Worm (Caenorhabditis elegans): Measurements from ENCODE around the gene pap-1.

Gene pap-1

DNA sequence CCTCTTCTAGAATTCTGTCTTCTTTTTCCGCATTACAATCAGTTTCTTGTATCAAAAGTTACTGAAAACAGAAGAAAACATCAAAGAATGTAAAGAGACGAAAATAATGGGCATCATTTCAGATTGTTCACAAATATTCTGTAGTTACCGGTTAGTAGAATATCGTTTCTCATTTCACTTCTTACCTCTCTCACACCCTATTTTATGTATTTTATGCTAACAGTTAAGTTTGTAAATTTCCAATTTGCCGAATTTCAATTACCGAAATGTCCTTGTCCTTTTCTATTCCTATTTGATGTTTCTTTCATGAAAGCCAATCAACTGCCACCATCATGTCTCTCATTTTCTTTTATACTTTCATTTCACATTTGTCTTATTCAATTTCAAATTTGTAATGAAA lies 18.3 kb upstream of the pap-1 start:
- no peak for TF ChIP-seq fkh-10 (GFP tag; optimal IDR thresholded peaks at IDR 0.05)
- peak; percentile 61 for TF ChIP-seq nhr-25 (tag; optimal IDR thresholded peaks at IDR 0.05)

DNA sequence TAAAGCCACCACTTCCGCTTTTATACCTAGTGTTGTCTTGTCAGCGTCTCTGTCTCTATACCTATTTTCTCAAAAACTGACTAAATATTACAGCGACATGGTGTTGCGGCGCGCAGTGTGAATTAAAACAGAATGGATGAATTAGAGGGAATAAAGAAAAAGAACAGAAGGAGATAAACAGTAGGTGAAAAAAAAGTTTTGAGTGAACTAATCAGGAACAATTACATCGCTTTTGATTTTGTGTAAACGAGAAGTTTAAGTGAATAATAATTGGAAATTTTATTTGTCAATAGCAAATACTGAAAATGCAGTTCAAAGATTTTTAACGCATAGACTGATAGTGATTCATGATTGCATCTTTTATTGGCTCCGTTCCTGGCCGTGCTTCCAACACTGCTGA lies 16.7 kb upstream of the pap-1 start, which contains the start of gene col-12:
TSS of gene col-12 (minus strand) at position 101 of the 400 bp plus-strand sequence.
- TF ChIP-seq R02D3.7 (tag; optimal IDR thresholded peaks at IDR 0.05) (no peak), hmg-11 (tag; optimal IDR thresholded peaks at IDR 0.05) (no peak), fkh-2 (tag; optimal IDR thresholded peaks at IDR 0.05) (no peak), nfya-1 (tag; optimal IDR thresholded peaks at IDR 0.05; ENCODE audit: insufficient read depth) (no peak), lsy-12 (tag; optimal IDR thresholded peaks at IDR 0.05) (no peak), snpc-4 (tag; optimal IDR thresholded peaks at IDR 0.05) (no peak), nhr-23 (tag; optimal IDR thresholded peaks at IDR 0.05) (no peak), jun-1 (tag; optimal IDR thresholded peaks at IDR 0.05) (no peak), daf-12 (tag; optimal IDR thresholded peaks at IDR 0.05) (no peak), egl-5 (tag; optimal IDR thresholded peaks at IDR 0.05) (no peak), nhr-25 (tag; optimal IDR thresholded peaks at IDR 0.05) (no peak), nhr-77 (tag; optimal IDR thresholded peaks at IDR 0.05) (no peak), eor-1 (tag; optimal IDR thresholded peaks at IDR 0.05) (no peak), nhr-67 (tag; optimal IDR thresholded peaks at IDR 0.05) (no peak)

DNA sequence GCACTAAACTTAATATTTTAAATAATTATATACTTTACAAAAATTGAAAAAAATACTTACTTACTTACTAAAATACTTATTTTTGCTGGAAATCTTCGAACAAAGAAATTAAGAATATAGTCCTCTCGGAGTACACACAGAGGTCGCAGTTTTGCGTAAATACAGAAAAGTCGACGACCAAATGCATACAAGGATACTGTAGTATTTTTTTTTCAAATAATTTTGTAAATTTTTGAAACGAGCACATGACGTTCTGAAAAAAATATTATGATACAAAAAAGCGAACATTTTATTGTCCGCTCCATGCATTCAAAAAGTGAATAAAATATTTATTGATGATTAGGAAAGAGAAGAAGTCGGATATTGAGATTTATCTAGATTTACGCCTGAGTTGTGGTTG lies 15.5 kb upstream of the pap-1 start, which contains the start of gene apc-10:
TSS of gene apc-10 (minus strand) at position 101 of the 400 bp plus-strand sequence.
- TF ChIP-seq ZK546.5 (tag; optimal IDR thresholded peaks at IDR 0.05) (no peak), elt-2 (tag; optimal IDR thresholded peaks at IDR 0.05) (no peak), elt-1 (tag; optimal IDR thresholded peaks at IDR 0.05) (no peak), fos-1 (tag; optimal IDR thresholded peaks at IDR 0.05) (no peak), jun-1 (tag; optimal IDR thresholded peaks at IDR 0.05) (no peak), pqm-1 (tag; optimal IDR thresholded peaks at IDR 0.05) (no peak), nhr-12 (tag; optimal IDR thresholded peaks at IDR 0.05) (no peak), sea-2 (GFP tag; optimal IDR thresholded peaks at IDR 0.05) (no peak), nhr-25 (tag; optimal IDR thresholded peaks at IDR 0.05) (no peak), nhr-76 (tag; optimal IDR thresholded peaks at IDR 0.05) (no peak), nhr-237 (tag; optimal IDR thresholded peaks at IDR 0.05) (no peak), ztf-11 (tag; optimal IDR thresholded peaks at IDR 0.05) (no peak)

DNA sequence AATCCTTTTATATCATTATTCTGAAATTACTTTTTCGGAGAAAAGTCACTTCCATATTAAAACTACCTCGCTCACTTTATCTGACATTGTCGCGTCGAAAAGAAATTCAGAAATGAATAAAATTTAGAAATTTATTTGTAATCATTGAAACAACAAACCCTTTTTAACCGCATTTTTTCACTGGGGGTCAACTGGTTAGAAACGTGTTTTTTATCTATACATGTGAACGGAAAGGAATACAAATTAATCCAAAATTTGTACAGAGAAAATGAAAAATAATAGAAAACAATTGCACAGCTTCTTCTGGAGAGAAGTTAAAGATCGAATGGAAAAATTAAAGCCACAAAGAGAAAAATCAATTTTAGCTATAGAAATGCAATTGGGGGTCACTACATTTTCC lies 13.2 kb upstream of the pap-1 start, which contains the start of gene tag-314:
TSS of gene tag-314 (minus strand) at position 101 of the 400 bp plus-strand sequence.
- no peak for TF ChIP-seq egl-27 (tag; optimal IDR thresholded peaks at IDR 0.05)
- no peak for TF ChIP-seq unc-39 (tag; optimal IDR thresholded peaks at IDR 0.05)
- no peak for TF ChIP-seq ceh-9 (tag; optimal IDR thresholded peaks at IDR 0.05)
- no peak for TF ChIP-seq daf-12 (tag; optimal IDR thresholded peaks at IDR 0.05)
- no peak for TF ChIP-seq nhr-25 (tag; optimal IDR thresholded peaks at IDR 0.05)
- no peak for TF ChIP-seq ceh-82 (tag; optimal IDR thresholded peaks at IDR 0.05)
- TF ChIP-seq mdl-1 (tag; optimal IDR thresholded peaks at IDR 0.05): no peak
- TF ChIP-seq nhr-67 (tag; optimal IDR thresholded peaks at IDR 0.05): no peak
- no peak for TF ChIP-seq jun-1 (tag; optimal IDR thresholded peaks at IDR 0.05)
- TF ChIP-seq lin-15B (tag; optimal IDR thresholded peaks at IDR 0.05): no peak
- no peak for TF ChIP-seq lin-39 (tag; optimal IDR thresholded peaks at IDR 0.05)
- no peak for TF ChIP-seq ama-1 (optimal IDR thresholded peaks at IDR 0.05)
- TF ChIP-seq nfya-1 (tag; optimal IDR thresholded peaks at IDR 0.05; ENCODE audit: insufficient read depth): no peak
- no peak for TF ChIP-seq mml-1 (tag; optimal IDR thresholded peaks at IDR 0.05)
- no peak for TF ChIP-seq pqm-1 (tag; optimal IDR thresholded peaks at IDR 0.05)
- no peak for TF ChIP-seq nhr-237 (tag; optimal IDR thresholded peaks at IDR 0.05)

DNA sequence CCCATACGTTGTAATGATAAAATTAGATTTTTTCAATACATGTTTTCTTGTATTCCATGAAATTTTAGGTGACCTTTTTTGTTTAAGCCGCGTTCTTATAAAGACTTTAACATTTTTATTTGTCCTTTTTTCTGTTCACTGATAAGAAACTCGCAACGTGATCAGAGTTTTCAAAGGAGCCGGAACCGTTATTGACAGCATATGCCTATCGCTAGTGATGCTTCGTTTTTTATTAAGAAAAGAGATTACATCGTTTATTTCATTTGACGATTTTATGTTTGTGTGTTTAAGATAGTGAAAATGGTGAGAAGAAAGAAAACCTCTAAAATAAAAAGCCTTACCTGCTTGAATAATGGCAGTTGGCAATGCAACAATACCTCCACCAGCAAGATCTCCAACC lies 9.2 kb upstream of the pap-1 start:
- TF ChIP-seq pha-4 (tag; optimal IDR thresholded peaks at IDR 0.05) (peak; percentile 53), jun-1 (tag; optimal IDR thresholded peaks at IDR 0.05) (peak; percentile 54), nhr-43 (tag; optimal IDR thresholded peaks at IDR 0.05; ENCODE audit: poor library complexity, severe bottlenecking) (no peak), pqm-1 (tag; optimal IDR thresholded peaks at IDR 0.05) (peak; percentile 79), nhr-23 (tag; optimal IDR thresholded peaks at IDR 0.05) (no peak), fkh-2 (tag; optimal IDR thresholded peaks at IDR 0.05) (no peak), ceh-28 (tag; optimal IDR thresholded peaks at IDR 0.05) (no peak), nhr-237 (tag; optimal IDR thresholded peaks at IDR 0.05) (no peak), elt-2 (tag; optimal IDR thresholded peaks at IDR 0.05) (peak; percentile 96), R02D3.7 (tag; optimal IDR thresholded peaks at IDR 0.05) (no peak), elt-1 (tag; optimal IDR thresholded peaks at IDR 0.05) (no peak)

Measured in whole organism, L3 larva.